Fruit fly (Drosophila melanogaster) whole organism, prepupa: ENCODE data around the gene ouib.

Experiments used
- CG10669 ChIP-seq: fragments of 200-800 bp; sonication (Bioruptor generic); optimal IDR thresholded peaks from 3 replicates; lab custom pipeline; 2018; ENCODE audit warnings: missing biosample characterization, mild to moderate bottlenecking, missing genetic modification characterization, moderate library complexity
- CG11294 ChIP-seq: fragments of 200-800 bp; sonication (Bioruptor generic); IDR thresholded peaks from 2 replicates; pipeline ENCODE4 v1.3.6; 2022; ENCODE audit warnings: missing biosample characterization, missing genetic modification characterization
- CG1621 ChIP-seq: fragments of 200-800 bp; sonication (Bioruptor generic); optimal IDR thresholded peaks from 3 replicates; lab custom pipeline; 2018; ENCODE audit warnings: missing biosample characterization, mild to moderate bottlenecking, missing genetic modification characterization
- CG16779 ChIP-seq: fragments of 200-800 bp; sonication (Bioruptor generic); optimal IDR thresholded peaks from 3 replicates; lab custom pipeline; 2017; ENCODE audit warnings: missing biosample characterization, mild to moderate bottlenecking, missing genetic modification characterization
- CG3032 ChIP-seq: fragments of 200-800 bp; optimal IDR thresholded peaks from 2 replicates; lab custom pipeline; 2019; ENCODE audit warnings: missing biosample characterization, mild to moderate bottlenecking, missing genetic modification characterization, moderate library complexity
- CG31627 ChIP-seq: fragments of 200-800 bp; sonication (Bioruptor generic); optimal IDR thresholded peaks from 3 replicates; lab custom pipeline; 2016; ENCODE audit warnings: missing biosample characterization, missing genetic modification characterization
- CG32006 ChIP-seq: fragments of 200-800 bp; sonication (Bioruptor generic); optimal IDR thresholded peaks from 3 replicates; lab custom pipeline; 2017; ENCODE audit warnings: missing biosample characterization, mild to moderate bottlenecking, missing genetic modification characterization
- CG34406 ChIP-seq: fragments of 200-800 bp; sonication (Bioruptor generic); optimal IDR thresholded peaks from 3 replicates; lab custom pipeline; 2016; ENCODE audit warnings: missing biosample characterization, missing genetic modification characterization
- CG3919 ChIP-seq: fragments of 200-800 bp; sonication (Bioruptor generic); optimal IDR thresholded peaks from 3 replicates; lab custom pipeline; 2016; ENCODE audit warnings: missing biosample characterization, missing genetic modification characterization
- CG6163 ChIP-seq: fragments of 200-800 bp; sonication (Bioruptor generic); IDR thresholded peaks from 3 replicates; pipeline ENCODE4 v1.3.6; 2022; ENCODE audit warnings: missing biosample characterization, missing genetic modification characterization
- CG6276 ChIP-seq: fragments of 200-800 bp; sonication (Bioruptor generic); optimal IDR thresholded peaks from 2 replicates; lab custom pipeline; 2017; ENCODE audit warnings: missing biosample characterization, mild to moderate bottlenecking, missing genetic modification characterization
- CG6792 ChIP-seq: fragments of 200-800 bp; sonication (Bioruptor generic); optimal IDR thresholded peaks from 3 replicates; lab custom pipeline; 2016; ENCODE audit warnings: missing biosample characterization, missing genetic modification characterization
- CG6808 ChIP-seq: fragments of 200-800 bp; sonication (Bioruptor generic); optimal IDR thresholded peaks from 3 replicates; lab custom pipeline; 2017; ENCODE audit warnings: missing biosample characterization, missing genetic modification characterization, mild to moderate bottlenecking, moderate library complexity, missing genetic modification reagents
- CG6854 ChIP-seq: fragments of 200-800 bp; sonication (Bioruptor generic); optimal IDR thresholded peaks from 2 replicates; lab custom pipeline; 2017; ENCODE audit warnings: missing biosample characterization, mild to moderate bottlenecking, missing genetic modification characterization
- CG7368 ChIP-seq: fragments of 200-800 bp; sonication (Bioruptor generic); optimal IDR thresholded peaks from 3 replicates; lab custom pipeline; 2016; ENCODE audit warnings: missing biosample characterization, missing genetic modification characterization
- CG8319 ChIP-seq: fragments of 200-800 bp; sonication (Bioruptor generic); optimal IDR thresholded peaks from 3 replicates; lab custom pipeline; 2016; ENCODE audit warnings: missing biosample characterization, missing genetic modification characterization
- CG9139 ChIP-seq: fragments of 200-800 bp; sonication (Bioruptor generic); optimal IDR thresholded peaks from 3 replicates; lab custom pipeline; 2017; ENCODE audit warnings: missing biosample characterization, mild to moderate bottlenecking, missing genetic modification characterization
- Eip75B ChIP-seq: fragments of 200-800 bp; sonication (Bioruptor generic); optimal IDR thresholded peaks from 3 replicates; lab custom pipeline; 2016; ENCODE audit warnings: missing biosample characterization, missing genetic modification characterization
- Eip78C ChIP-seq: fragments of 200-800 bp; sonication (Bioruptor generic); peaks from one replicate; lab custom pipeline; 2016; ENCODE audit warnings: missing biosample characterization, missing genetic modification characterization
- Eip93F ChIP-seq: fragments of 200-800 bp; sonication (Bioruptor generic); optimal IDR thresholded peaks from 2 replicates; lab custom pipeline; 2016; ENCODE audit warnings: missing biosample characterization, mild to moderate bottlenecking, missing genetic modification characterization
- Ets21C ChIP-seq: fragments of 200-800 bp; sonication (Bioruptor generic); optimal IDR thresholded peaks from 3 replicates; lab custom pipeline; 2016; ENCODE audit warnings: missing biosample characterization, missing genetic modification characterization
- Gug ChIP-seq: fragments of 200-800 bp; sonication (Bioruptor generic); IDR thresholded peaks from 2 replicates; pipeline ENCODE4 v1.3.6; 2022; ENCODE audit warnings: missing biosample characterization, missing genetic modification characterization
- Hr38 ChIP-seq: sonication (Bioruptor generic); optimal IDR thresholded peaks from 2 replicates; lab custom pipeline; 2016; ENCODE audit warnings: missing biosample characterization, missing genetic modification characterization
- Hr4 ChIP-seq: fragments of 200-800 bp; sonication (Bioruptor generic); optimal IDR thresholded peaks from 3 replicates; lab custom pipeline; 2016; ENCODE audit warnings: missing biosample characterization, missing genetic modification characterization
- Met ChIP-seq: fragments of 200-800 bp; sonication (Bioruptor generic); optimal IDR thresholded peaks from 3 replicates; lab custom pipeline; 2016; ENCODE audit warnings: missing biosample characterization, missing genetic modification characterization
- OdsH ChIP-seq: fragments of 200-800 bp; sonication (Bioruptor generic); optimal IDR thresholded peaks from 3 replicates; lab custom pipeline; 2016; ENCODE audit warnings: missing biosample characterization, missing genetic modification characterization
- Smox ChIP-seq: fragments of 200-800 bp; sonication (Bioruptor generic); optimal IDR thresholded peaks from 3 replicates; lab custom pipeline; 2016; ENCODE audit warnings: missing biosample characterization, missing genetic modification characterization
- Sox102F ChIP-seq: fragments of 200-800 bp; sonication (Bioruptor generic); optimal IDR thresholded peaks from 2 replicates; lab custom pipeline; 2016; ENCODE audit warnings: missing biosample characterization, mild to moderate bottlenecking, missing genetic modification characterization
- Sox14 ChIP-seq: fragments of 200-800 bp; sonication (Bioruptor generic); optimal IDR thresholded peaks from 3 replicates; lab custom pipeline; 2016; ENCODE audit warnings: missing biosample characterization, missing genetic modification characterization
- achi ChIP-seq: fragments of 200-800 bp; sonication (Bioruptor generic); optimal IDR thresholded peaks from 3 replicates; lab custom pipeline; 2016; ENCODE audit warnings: missing biosample characterization, missing genetic modification characterization
- dac ChIP-seq: fragments of 200-800 bp; sonication (Bioruptor generic); optimal IDR thresholded peaks from 2 replicates; lab custom pipeline; 2017; ENCODE audit warnings: missing biosample characterization, mild to moderate bottlenecking, missing genetic modification characterization
- dsx ChIP-seq: fragments of 200-800 bp; optimal IDR thresholded peaks from 3 replicates; lab custom pipeline; 2019; ENCODE audit warnings: missing biosample characterization, mild to moderate bottlenecking, missing genetic modification characterization, moderate library complexity; ENCODE audit not compliant: poor library complexity, severe bottlenecking
- eg ChIP-seq: fragments of 200-800 bp; sonication (Bioruptor generic); IDR thresholded peaks from 3 replicates; pipeline ENCODE4 v1.3.6; 2022; ENCODE audit warnings: missing biosample characterization, missing genetic modification characterization
- esn ChIP-seq: fragments of 200-800 bp; sonication (Bioruptor generic); optimal IDR thresholded peaks from 2 replicates; lab custom pipeline; 2016; ENCODE audit warnings: missing biosample characterization, mild to moderate bottlenecking, missing genetic modification characterization, moderate library complexity
- fd59A ChIP-seq: fragments of 200-800 bp; sonication (Bioruptor generic); optimal IDR thresholded peaks from 2 replicates; lab custom pipeline; 2017; ENCODE audit warnings: missing biosample characterization, mild to moderate bottlenecking, missing genetic modification characterization, missing genetic modification reagents
- fd85E ChIP-seq: fragments of 200-800 bp; sonication (Bioruptor generic); optimal IDR thresholded peaks from 3 replicates; lab custom pipeline; 2016; ENCODE audit warnings: missing biosample characterization, missing genetic modification characterization
- fkh ChIP-seq: fragments of 200-800 bp; sonication (Bioruptor generic); optimal IDR thresholded peaks from 3 replicates; lab custom pipeline; 2017; ENCODE audit warnings: missing biosample characterization, mild to moderate bottlenecking, missing genetic modification characterization, moderate library complexity
- lz ChIP-seq: fragments of 200-800 bp; sonication (Bioruptor generic); optimal IDR thresholded peaks from 3 replicates; lab custom pipeline; 2016; ENCODE audit warnings: missing biosample characterization, missing genetic modification characterization
- net ChIP-seq: fragments of 200-800 bp; sonication (Bioruptor generic); optimal IDR thresholded peaks from 3 replicates; lab custom pipeline; 2016; ENCODE audit warnings: missing biosample characterization, missing genetic modification characterization
- spab ChIP-seq: fragments of 200-800 bp; sonication (Bioruptor generic); optimal IDR thresholded peaks from 2 replicates; lab custom pipeline; 2017; ENCODE audit warnings: missing biosample characterization, mild to moderate bottlenecking, missing genetic modification characterization, missing genetic modification reagents
- ss ChIP-seq, 2 experiments: fragments of 200-800 bp; sonication (Bioruptor generic); optimal IDR thresholded peaks; 2 replicates in 1 of 2; 3 replicates in 1 of 2; lab custom pipeline; 2017 to 2018; ENCODE audit warnings: mild to moderate bottlenecking in 2 of 2, missing biosample characterization in 2 of 2, missing genetic modification characterization in 2 of 2, moderate library complexity in 1 of 2
- svp ChIP-seq: fragments of 200-800 bp; sonication (Bioruptor generic); peaks from one replicate; lab custom pipeline; 2016; ENCODE audit warnings: missing biosample characterization, missing genetic modification characterization
- topi ChIP-seq: fragments of 200-800 bp; sonication (Bioruptor generic); optimal IDR thresholded peaks from 3 replicates; lab custom pipeline; 2016; ENCODE audit warnings: missing biosample characterization, missing genetic modification characterization
- vri ChIP-seq: fragments of 200-800 bp; sonication (Bioruptor generic); optimal IDR thresholded peaks from 3 replicates; lab custom pipeline; 2016; ENCODE audit warnings: missing biosample characterization, mild to moderate bottlenecking, missing genetic modification characterization

The ouib gene

dm6 chr3R:8712722-8713131, 12.6 kb upstream of the ouib start, which contains the start of gene CG8112 (continued):
- peak; percentile 28 for TF ChIP-seq CG3032 (tag; lab: Kevin White, UChicago)
- peak; percentile 78 for TF ChIP-seq svp (GFP tag; lab: Kevin White, UChicago)
- no peak for TF ChIP-seq CG7368 (GFP tag; lab: Kevin White, UChicago)
- TF ChIP-seq CG3919 = peak; percentile 34
- no peak for TF ChIP-seq CG6808
- TF ChIP-seq OdsH = peak; percentile 14
- TF ChIP-seq eg (GFP tag; lab: Robert Waterston, UW) = peak; percentile 41; the same call in 2 of the 3 replicates
- TF ChIP-seq Sox102F (GFP tag; lab: Kevin White, UChicago) = no peak
- TF ChIP-seq CG9139 (GFP tag; lab: Kevin White, UChicago) = no peak
- TF ChIP-seq Hr38 (GFP tag; lab: Kevin White, UChicago) = no peak
- TF ChIP-seq Eip78C (GFP tag; lab: Kevin White, UChicago) = peak; percentile 63
- no peak for TF ChIP-seq Smox (GFP tag; lab: Kevin White, UChicago)
- no peak for TF ChIP-seq CG6792 (GFP tag; lab: Kevin White, UChicago)
- TF ChIP-seq CG32006 (GFP tag; lab: Kevin White, UChicago) = peak; percentile 74
- peak; percentile 47 for TF ChIP-seq CG34406 (GFP tag; lab: Kevin White, UChicago)
- TF ChIP-seq CG6276 = peak; percentile 1

dm6 chr3R:8715371-8715770, 9.9 kb upstream of the ouib start:
- TF ChIP-seq svp (GFP tag; lab: Kevin White, UChicago) (no peak), fkh (GFP tag; lab: Kevin White, UChicago) (peak; percentile 64), Gug (GFP tag; lab: Robert Waterston, UW) (no peak), topi (GFP tag; lab: Kevin White, UChicago) (no peak), esn (GFP tag; lab: Kevin White, UChicago) (no peak)

dm6 chr3R:8715851-8716550, 9.3 kb upstream of the ouib start, which contains the start of gene TMEM216:
Gene TMEM216, plus strand, starts transcription at chr3R:8716243.
- TF ChIP-seq fd85E (GFP tag; lab: Kevin White, UChicago) (no peak), svp (GFP tag; lab: Kevin White, UChicago) (no peak), Hr4 (no peak), lz (GFP tag; lab: Kevin White, UChicago) (no peak), Eip78C (GFP tag; lab: Kevin White, UChicago) (peak; percentile 69), ss (GFP tag; optimal IDR thresholded peaks at IDR 0.05; lab: Kevin White, UChicago) (peak in 1 of 2 experiments; percentile 61), CG16779 (tag; lab: Kevin White, UChicago) (no peak), net (GFP tag; lab: Kevin White, UChicago) (peak; percentile 7), CG9139 (GFP tag; lab: Kevin White, UChicago) (no peak), Eip75B (GFP tag; lab: Kevin White, UChicago) (peak; percentile 23), eg (GFP tag; lab: Robert Waterston, UW) (no peak), dsx (no peak), achi (GFP tag; lab: Kevin White, UChicago) (no peak), CG31627 (no peak), CG6854 (GFP tag; lab: Kevin White, UChicago) (peak; percentile 27), Gug (GFP tag; lab: Robert Waterston, UW) (no peak), fd59A (no peak), CG34406 (GFP tag; lab: Kevin White, UChicago) (no peak), CG1621 (tag; lab: Kevin White, UChicago) (no peak), CG6276 (peak; percentile 66), CG10669 (GFP tag; lab: Kevin White, UChicago) (no peak), Sox14 (peak; percentile 20), spab (GFP tag; lab: Kevin White, UChicago) (no peak), vri (GFP tag; lab: Kevin White, UChicago) (peak; percentile 65), fkh (GFP tag; lab: Kevin White, UChicago) (peak; percentile 9), CG6808 (peak; percentile 37), CG32006 (GFP tag; lab: Kevin White, UChicago) (no peak), CG8319 (GFP tag; lab: Kevin White, UChicago) (no peak), Ets21C (no peak), dac (GFP tag; lab: Kevin White, UChicago) (no peak), CG11294 (no peak), CG6163 (no peak), Eip93F (GFP tag; lab: Kevin White, UChicago) (no peak), Met (GFP tag; lab: Kevin White, UChicago) (no peak)
